Worm (Caenorhabditis elegans) whole organism, mixed stage, embryonic: Measurements from ENCODE around the gene ZC487.1.

Source experiments
- elt-1 ChIP-seq: sonication (generic microtip); optimal IDR thresholded peaks from 2 replicates; lab custom pipeline; 2017; ENCODE audit warnings: missing genetic modification characterization, mild to moderate bottlenecking, missing compliant biosample characterization, antibody characterized with exemption, moderate library complexity, borderline replicate concordance; ENCODE audit not compliant: insufficient read depth
- lsy-2 ChIP-seq: fragments of 150-350 bp; optimal IDR thresholded peaks from 2 replicates; lab custom pipeline; 2014; ENCODE audit warnings: missing biosample characterization, missing genetic modification characterization
- snpc-4 ChIP-seq: fragments of 150-350 bp; optimal IDR thresholded peaks from 2 replicates; lab custom pipeline; 2014; ENCODE audit warnings: missing biosample characterization, missing genetic modification characterization
- unc-62 ChIP-seq: fragments of 150-350 bp; optimal IDR thresholded peaks from 2 replicates; lab custom pipeline; 2014; ENCODE audit warnings: missing biosample characterization, missing genetic modification reagents, missing genetic modification characterization

- TF ChIP-seq elt-1 (tag; lab: Kevin White, UChicago) (no peak), snpc-4 (tag; lab: Kevin White, UChicago) (no peak), unc-62 (GFP tag; lab: Kevin White, UChicago) (no peak), lsy-2 (tag; lab: Kevin White, UChicago) (no peak)
Measured at ce11 chrV:6771645-6772044, 44.3 kb downstream of the ZC487.1 start, which contains the start of gene srh-30.
